Worm (Caenorhabditis elegans) whole organism, L1 larva: ENCODE data around the gene ttll-4.

Source experiments
- C04F5.9 ChIP-seq: sonication (generic microtip); optimal IDR thresholded peaks from 2 replicates; lab custom pipeline; 2016; ENCODE audit warnings: missing genetic modification characterization, missing compliant biosample characterization
- C16A3.4 ChIP-seq: fragments of 150-350 bp; optimal IDR thresholded peaks from 2 replicates; lab custom pipeline; 2014; ENCODE audit warnings: missing biosample characterization, missing genetic modification characterization
- C34B4.2 ChIP-seq: sonication (generic microtip); optimal IDR thresholded peaks from 2 replicates; lab custom pipeline; 2017; ENCODE audit warnings: mild to moderate bottlenecking, missing genetic modification characterization, missing compliant biosample characterization
- aly-2 ChIP-seq: fragments of 150-350 bp; optimal IDR thresholded peaks from 2 replicates; lab custom pipeline; 2014; ENCODE audit warnings: missing biosample characterization, missing genetic modification characterization
- blmp-1 ChIP-seq: fragments of 150-350 bp; optimal IDR thresholded peaks from 2 replicates; lab custom pipeline; 2014; ENCODE audit warnings: missing biosample characterization, missing genetic modification characterization
- ceh-8 ChIP-seq: fragments of 200-800 bp; sonication (Bioruptor generic); optimal IDR thresholded peaks from 2 replicates; lab custom pipeline; 2018; ENCODE audit warnings: mild to moderate bottlenecking, missing genetic modification characterization, moderate library complexity, missing compliant biosample characterization
- ceh-82 ChIP-seq, 3 experiments: fragments of 150-350 bp in 1 of 3; sonication (generic microtip) in 2 of 3; optimal IDR thresholded peaks; 2 replicates each; lab custom pipeline; 2014 to 2017; ENCODE audit warnings: missing biosample characterization in 3 of 3, missing genetic modification characterization in 3 of 3
- ceh-88 ChIP-seq: fragments of 200-800 bp; sonication (Bioruptor generic); IDR thresholded peaks from 2 replicates; pipeline ENCODE4 v1.3.6; 2022; ENCODE audit warnings: missing genetic modification characterization, missing compliant biosample characterization
- ces-1 ChIP-seq: fragments of 150-350 bp; optimal IDR thresholded peaks from 2 replicates; lab custom pipeline; 2014; ENCODE audit warnings: missing biosample characterization, missing genetic modification reagents, missing genetic modification characterization
- efl-1 ChIP-seq, 4 experiments: fragments of 150-350 bp; optimal IDR thresholded peaks in 3 of 4; peaks in 1 of 4; 1 replicate in 1 of 4; 2 replicates in 3 of 4; lab custom pipeline; 2014; ENCODE audit warnings: missing biosample characterization in 2 of 4, missing genetic modification characterization in 2 of 4, missing genetic modification reagents in 2 of 4
- efl-3 ChIP-seq: fragments of 200-800 bp; sonication (Bioruptor generic); optimal IDR thresholded peaks from 2 replicates; lab custom pipeline; 2018; ENCODE audit warnings: mild to moderate bottlenecking, missing genetic modification characterization, missing compliant biosample characterization
- egl-13 ChIP-seq: sonication (generic microtip); optimal IDR thresholded peaks from 2 replicates; lab custom pipeline; 2016; ENCODE audit warnings: missing genotype, missing genetic modification reagents, missing genetic modification characterization, missing compliant biosample characterization
- egl-27 ChIP-seq, 2 experiments: fragments of 150-350 bp in 1 of 2; sonication (generic microtip); optimal IDR thresholded peaks; 3 replicates each; lab custom pipeline; 2017 to 2018; ENCODE audit warnings: missing biosample characterization in 2 of 2, missing genetic modification characterization in 2 of 2, missing genetic modification reagents in 2 of 2
- elt-2 ChIP-seq: sonication (generic microtip); optimal IDR thresholded peaks from 2 replicates; lab custom pipeline; 2016; ENCODE audit warnings: missing genetic modification characterization, mild to moderate bottlenecking, inconsistent platforms, missing compliant biosample characterization, missing genetic modification reagents
- elt-3 ChIP-seq, 6 experiments: fragments of 150-350 bp in 1 of 6; sonication (generic microtip); optimal IDR thresholded peaks; 2 replicates each; lab custom pipeline; 2017 to 2018; ENCODE audit warnings: missing biosample characterization in 6 of 6, missing genetic modification characterization in 6 of 6, inconsistent platforms in 1 of 6
- ets-5 ChIP-seq: fragments of 200-800 bp; sonication (Bioruptor generic); IDR thresholded peaks from 2 replicates; pipeline ENCODE4 v1.3.6; 2022; ENCODE audit warnings: missing genetic modification characterization, missing compliant biosample characterization
- fkh-8 ChIP-seq: sonication (generic microtip); optimal IDR thresholded peaks from 2 replicates; lab custom pipeline; 2016; ENCODE audit warnings: mild to moderate bottlenecking, missing genetic modification characterization, missing compliant biosample characterization
- grh-1 ChIP-seq: fragments of 200-800 bp; sonication (Bioruptor generic); IDR thresholded peaks from 2 replicates; pipeline ENCODE4 v1.3.6; 2022; ENCODE audit warnings: missing genetic modification reagents, missing genetic modification characterization, missing compliant biosample characterization
- hlh-17 ChIP-seq: fragments of 200-800 bp; sonication (Bioruptor generic); optimal IDR thresholded peaks from 2 replicates; lab custom pipeline; 2018; ENCODE audit warnings: missing genetic modification characterization, mild to moderate bottlenecking, missing compliant biosample characterization, moderate library complexity, borderline replicate concordance
- hlh-4 ChIP-seq: sonication (generic microtip); optimal IDR thresholded peaks from 2 replicates; lab custom pipeline; 2016; ENCODE audit warnings: mild to moderate bottlenecking, missing genetic modification characterization, missing compliant biosample characterization
- irx-1 ChIP-seq: sonication (generic microtip); optimal IDR thresholded peaks from 2 replicates; lab custom pipeline; 2016; ENCODE audit warnings: missing genetic modification characterization, missing compliant biosample characterization
- jun-1 ChIP-seq: fragments of 150-350 bp; optimal IDR thresholded peaks from 2 replicates; lab custom pipeline; 2014; ENCODE audit warnings: missing biosample characterization, missing genetic modification reagents, missing genetic modification characterization
- lin-14 ChIP-seq: fragments of 200-800 bp; sonication (Bioruptor generic); optimal IDR thresholded peaks from 2 replicates; lab custom pipeline; 2018; ENCODE audit warnings: mild to moderate bottlenecking, missing genetic modification characterization, moderate library complexity, missing compliant biosample characterization
- lin-15B ChIP-seq: fragments of 150-350 bp; sonication (generic microtip); optimal IDR thresholded peaks from 3 replicates; lab custom pipeline; 2014; ENCODE audit warnings: missing biosample characterization, missing genetic modification characterization
- lin-35 ChIP-seq, 2 experiments: fragments of 150-350 bp; optimal IDR thresholded peaks; 2 replicates each; lab custom pipeline; 2014; ENCODE audit warnings: missing biosample characterization in 2 of 2, missing genetic modification characterization in 2 of 2, missing genetic modification reagents in 2 of 2
- lsy-2 ChIP-seq, 2 experiments: fragments of 150-350 bp; optimal IDR thresholded peaks; 2 replicates each; lab custom pipeline; 2014; ENCODE audit warnings: missing biosample characterization in 2 of 2, missing genetic modification characterization in 2 of 2
- mef-2 ChIP-seq: fragments of 150-350 bp; optimal IDR thresholded peaks from 2 replicates; lab custom pipeline; 2014; ENCODE audit warnings: missing biosample characterization, missing genetic modification characterization
- mep-1 ChIP-seq: fragments of 150-350 bp; optimal IDR thresholded peaks from 2 replicates; lab custom pipeline; 2014; ENCODE audit warnings: missing biosample characterization, missing genetic modification characterization
- nhr-19 ChIP-seq: fragments of 200-800 bp; sonication (Bioruptor generic); conservative IDR thresholded peaks from 2 replicates; pipeline ENCODE4 v1.3.6; 2022; ENCODE audit warnings: missing genetic modification characterization, missing compliant biosample characterization
- nhr-20 ChIP-seq: sonication (generic microtip); optimal IDR thresholded peaks from 2 replicates; lab custom pipeline; 2016; ENCODE audit warnings: mild to moderate bottlenecking, missing genetic modification characterization, missing compliant biosample characterization
- nhr-71 ChIP-seq: sonication (generic microtip); optimal IDR thresholded peaks from 2 replicates; lab custom pipeline; 2016; ENCODE audit warnings: mild to moderate bottlenecking, missing genetic modification characterization, moderate library complexity, missing compliant biosample characterization
- nhr-77 ChIP-seq: fragments of 150-350 bp; optimal IDR thresholded peaks from 2 replicates; lab custom pipeline; 2014; ENCODE audit warnings: missing biosample characterization, missing genetic modification characterization
- nhr-84 ChIP-seq: sonication (generic microtip); optimal IDR thresholded peaks from 2 replicates; lab custom pipeline; 2017; ENCODE audit warnings: missing biosample characterization, missing genetic modification characterization
- nhr-90 ChIP-seq: sonication (generic microtip); optimal IDR thresholded peaks from 2 replicates; lab custom pipeline; 2016; ENCODE audit warnings: mild to moderate bottlenecking, missing genetic modification characterization, missing compliant biosample characterization; ENCODE audit not compliant: poor library complexity
- pag-3 ChIP-seq: sonication (generic microtip); optimal IDR thresholded peaks from 2 replicates; lab custom pipeline; 2017; ENCODE audit warnings: missing genetic modification characterization, mild to moderate bottlenecking, missing compliant biosample characterization, antibody characterized with exemption, borderline replicate concordance; ENCODE audit not compliant: insufficient read depth
- pax-3 ChIP-seq: fragments of 200-800 bp; sonication (Bioruptor generic); optimal IDR thresholded peaks from 2 replicates; lab custom pipeline; 2018; ENCODE audit warnings: mild to moderate bottlenecking, missing genetic modification characterization, moderate library complexity, missing compliant biosample characterization
- pqm-1 ChIP-seq: sonication (generic microtip); optimal IDR thresholded peaks from 3 replicates; lab custom pipeline; 2017; ENCODE audit warnings: missing biosample characterization, missing genetic modification characterization
- rnt-1 ChIP-seq: sonication (generic microtip); optimal IDR thresholded peaks from 2 replicates; lab custom pipeline; 2016; ENCODE audit warnings: mild to moderate bottlenecking, missing genetic modification characterization, moderate library complexity, missing compliant biosample characterization
- skn-1 ChIP-seq: fragments of 150-350 bp; optimal IDR thresholded peaks from 2 replicates; lab custom pipeline; 2014; ENCODE audit warnings: missing biosample characterization, missing genetic modification characterization
- snu-23 ChIP-seq: sonication (generic microtip); optimal IDR thresholded peaks from 2 replicates; lab custom pipeline; 2016; ENCODE audit warnings: missing genetic modification characterization, missing compliant biosample characterization
- tbx-2 ChIP-seq: sonication (generic microtip); optimal IDR thresholded peaks from 2 replicates; lab custom pipeline; 2016; ENCODE audit warnings: missing genetic modification characterization, missing compliant biosample characterization
- tlp-1 ChIP-seq: fragments of 150-350 bp; optimal IDR thresholded peaks from 2 replicates; lab custom pipeline; 2014; ENCODE audit warnings: missing biosample characterization, missing genetic modification characterization
- unc-130 ChIP-seq: fragments of 150-350 bp; optimal IDR thresholded peaks from 2 replicates; lab custom pipeline; 2017; ENCODE audit warnings: missing biosample characterization, missing genetic modification characterization, inconsistent platforms
- unc-98 ChIP-seq: fragments of 200-800 bp; sonication (Bioruptor generic); IDR thresholded peaks from 2 replicates; pipeline ENCODE4 v1.3.6; 2022; ENCODE audit warnings: missing genetic modification characterization, missing compliant biosample characterization
- xbp-1 ChIP-seq: sonication (generic microtip); optimal IDR thresholded peaks from 2 replicates; lab custom pipeline; 2016; ENCODE audit warnings: missing genetic modification characterization, missing compliant biosample characterization
- zag-1 ChIP-seq: fragments of 150-350 bp; optimal IDR thresholded peaks from 2 replicates; lab custom pipeline; 2014; ENCODE audit warnings: missing biosample characterization, missing genetic modification characterization
- ztf-11 ChIP-seq, 2 experiments: sonication (generic microtip); optimal IDR thresholded peaks; 2 replicates each; lab custom pipeline; 2016 to 2017; ENCODE audit warnings: missing genetic modification characterization in 2 of 2, missing biosample characterization in 1 of 2, missing compliant biosample characterization in 1 of 2
- ztf-4 ChIP-seq: fragments of 150-350 bp; optimal IDR thresholded peaks from 2 replicates; lab custom pipeline; 2014; ENCODE audit warnings: missing biosample characterization, missing genetic modification characterization

Gene ttll-4

DNA sequence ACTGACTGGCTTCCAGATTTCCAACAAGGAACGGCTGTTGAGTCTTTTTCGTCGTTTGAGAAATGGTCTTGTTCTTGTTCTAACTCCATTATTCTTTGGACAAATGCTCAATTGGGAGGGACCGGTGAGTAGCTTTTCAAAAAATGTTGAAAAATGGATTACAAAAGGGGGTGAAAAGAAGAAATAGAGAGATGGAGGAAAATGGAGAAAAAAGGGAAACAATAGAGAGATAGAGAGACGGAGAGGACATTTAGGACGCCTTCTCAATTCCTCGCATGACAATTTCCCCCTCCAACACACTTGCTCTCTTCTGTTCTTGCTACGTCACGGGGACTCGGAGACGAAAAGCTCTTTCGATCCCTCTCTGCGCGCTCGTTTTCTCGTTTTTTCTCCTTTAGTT lies 29.0 kb downstream of the ttll-4 start (continued):
- TF ChIP-seq ceh-82 (tag; optimal IDR thresholded peaks at IDR 0.05; lab: Kevin White, UChicago) (peak in 2 of 3 experiments; percentile 7 to 71), lsy-2 (tag; optimal IDR thresholded peaks at IDR 0.05; lab: Kevin White, UChicago) (peak; percentile 37 to 64), nhr-71 (tag; lab: Kevin White, UChicago) (peak; percentile 70), zag-1 (tag; lab: Kevin White, UChicago) (no peak), elt-3 (tag; optimal IDR thresholded peaks at IDR 0.05; lab: Kevin White, UChicago) (no peak), irx-1 (tag; lab: Kevin White, UChicago) (no peak), efl-1 (optimal IDR thresholded peaks at IDR 0.05; lab: Kevin White, UChicago) (peak; percentile 21 to 47), efl-1 (GFP tag; optimal IDR thresholded peaks at IDR 0.05 in 1 of 2; lab: Kevin White, UChicago) (no peak), nhr-90 (tag; lab: Kevin White, UChicago) (no peak), ces-1 (GFP tag; lab: Kevin White, UChicago) (peak; percentile 42), pag-3 (tag; lab: Kevin White, UChicago) (no peak), C34B4.2 (tag; lab: Kevin White, UChicago) (no peak), elt-2 (no peak), unc-130 (tag; lab: Kevin White, UChicago) (no peak), lin-15B (tag; lab: Kevin White, UChicago) (no peak), rnt-1 (tag; lab: Kevin White, UChicago) (peak; percentile 40), pax-3 (no peak), aly-2 (no peak), C04F5.9 (tag; lab: Kevin White, UChicago) (no peak), nhr-77 (tag; lab: Kevin White, UChicago) (no peak), lin-14 (GFP tag; lab: Kevin White, UChicago) (peak; percentile 93), xbp-1 (peak; percentile 1), blmp-1 (tag; lab: Kevin White, UChicago) (no peak), unc-98 (no peak), ets-5 (no peak), nhr-19 (peak; percentile 35; the same call in 1 of the 2 replicates), skn-1 (tag; lab: Kevin White, UChicago) (no peak), efl-3 (GFP tag; lab: Kevin White, UChicago) (no peak), hlh-4 (tag; lab: Kevin White, UChicago) (no peak), mep-1 (tag; lab: Kevin White, UChicago) (no peak), ztf-11 (tag; optimal IDR thresholded peaks at IDR 0.05; lab: Kevin White, UChicago) (no peak), ceh-88 (GFP tag; lab: Robert Waterston, UW) (no peak), snu-23 (GFP tag; lab: Kevin White, UChicago) (peak; percentile 52), nhr-20 (tag; lab: Kevin White, UChicago) (no peak), tbx-2 (tag; lab: Kevin White, UChicago) (peak; percentile 46), fkh-8 (tag; lab: Kevin White, UChicago) (peak; percentile 74)

DNA sequence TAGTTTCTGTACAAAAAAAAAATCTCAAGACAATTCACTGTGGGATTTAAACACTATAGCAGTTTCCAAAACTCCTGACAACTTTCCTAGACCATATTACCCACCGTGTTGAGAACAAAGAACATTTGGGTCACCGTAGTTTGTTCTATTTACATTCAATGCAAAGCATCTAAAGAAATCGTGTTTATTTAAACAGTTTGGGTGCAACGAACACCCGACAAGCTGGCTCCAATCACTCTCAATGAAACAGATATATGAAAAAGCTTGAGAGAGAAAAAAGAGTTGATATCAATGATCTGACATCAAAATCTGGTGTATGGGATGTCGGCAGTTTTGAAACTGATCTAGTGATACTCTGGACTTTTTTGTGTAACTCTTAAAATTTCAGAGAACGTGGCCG lies 31.0 kb downstream of the ttll-4 start:
- TF ChIP-seq grh-1 (no peak), hlh-17 (no peak), lin-35 (GFP tag; optimal IDR thresholded peaks at IDR 0.05; lab: Kevin White, UChicago) (no peak), blmp-1 (tag; lab: Kevin White, UChicago) (no peak), pqm-1 (tag; lab: Kevin White, UChicago) (no peak), efl-1 (optimal IDR thresholded peaks at IDR 0.05; lab: Kevin White, UChicago) (no peak), efl-1 (GFP tag; optimal IDR thresholded peaks at IDR 0.05 in 1 of 2; lab: Kevin White, UChicago) (no peak), ceh-8 (GFP tag; lab: Kevin White, UChicago) (no peak), ztf-11 (tag; optimal IDR thresholded peaks at IDR 0.05; lab: Kevin White, UChicago) (no peak), egl-27 (tag; optimal IDR thresholded peaks at IDR 0.05; lab: Kevin White, UChicago) (no peak), mef-2 (tag; lab: Kevin White, UChicago) (no peak), snu-23 (GFP tag; lab: Kevin White, UChicago) (peak; percentile 15), jun-1 (tag; lab: Kevin White, UChicago) (no peak), lsy-2 (tag; optimal IDR thresholded peaks at IDR 0.05; lab: Kevin White, UChicago) (peak; percentile 14 to 16), rnt-1 (tag; lab: Kevin White, UChicago) (no peak), C16A3.4 (no peak), ets-5 (no peak), ztf-4 (peak; percentile 29), lin-14 (GFP tag; lab: Kevin White, UChicago) (peak; percentile 34), tbx-2 (tag; lab: Kevin White, UChicago) (peak; percentile 42), egl-13 (tag; lab: Kevin White, UChicago) (no peak), aly-2 (no peak), tlp-1 (tag; lab: Kevin White, UChicago) (no peak), nhr-71 (tag; lab: Kevin White, UChicago) (peak; percentile 73), efl-3 (GFP tag; lab: Kevin White, UChicago) (no peak), mep-1 (tag; lab: Kevin White, UChicago) (no peak), nhr-77 (tag; lab: Kevin White, UChicago) (no peak), nhr-19 (peak; percentile 22; the same call in 1 of the 2 replicates), pax-3 (no peak), nhr-84 (tag; lab: Kevin White, UChicago) (no peak), nhr-20 (tag; lab: Kevin White, UChicago) (peak; percentile 5)
